Worm (Caenorhabditis elegans): ENCODE measurements around the gene snr-1.

DNA sequence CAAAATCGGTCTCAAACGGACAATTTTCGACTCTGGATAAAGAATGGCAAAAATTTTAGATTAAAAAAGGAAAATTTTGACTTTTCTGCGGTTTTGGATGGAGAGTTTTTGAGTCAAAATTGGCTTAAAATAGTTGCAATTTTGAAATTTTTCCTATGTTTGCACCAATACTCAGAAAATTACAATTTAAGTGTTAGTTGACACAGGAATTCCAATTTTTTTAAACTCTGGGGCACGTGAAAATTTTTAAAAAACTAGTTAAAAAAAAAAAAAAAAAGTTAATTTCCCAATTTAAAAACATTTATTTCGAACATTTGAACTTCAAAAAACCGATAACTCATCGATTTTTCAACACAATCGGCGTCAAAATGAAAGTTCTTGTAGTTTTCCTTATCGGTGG, 24.0 kb downstream of the snr-1 start, which contains the start of gene Y116A8C.33:
- no peak for TF ChIP-seq elt-1 (tag; optimal IDR thresholded peaks at IDR 0.05; ENCODE audit: borderline replicate concordance, insufficient read depth)
- TF ChIP-seq snpc-4 (tag; optimal IDR thresholded peaks at IDR 0.05), result no peak
- TF ChIP-seq ztf-11 (tag; optimal IDR thresholded peaks at IDR 0.05), result no peak
- no peak for TF ChIP-seq lin-13 (tag; optimal IDR thresholded peaks at IDR 0.05)
- TF ChIP-seq blmp-1 (tag; optimal IDR thresholded peaks at IDR 0.05), result no peak
- TF ChIP-seq unc-62 (GFP tag; optimal IDR thresholded peaks at IDR 0.05), result no peak
- no peak for TF ChIP-seq lsy-2 (tag; optimal IDR thresholded peaks at IDR 0.05)
- TF ChIP-seq nhr-76 (tag; optimal IDR thresholded peaks at IDR 0.05), result no peak
- TF ChIP-seq sptf-1 (tag; optimal IDR thresholded peaks at IDR 0.05), result no peak
- no peak for TF ChIP-seq drap-1 (GFP tag; optimal IDR thresholded peaks at IDR 0.05)
- no peak for TF ChIP-seq nhr-237 (tag; optimal IDR thresholded peaks at IDR 0.05)
- no peak for TF ChIP-seq mls-2 (tag; optimal IDR thresholded peaks at IDR 0.05)
